Fruit fly (Drosophila melanogaster): Measurements from ENCODE around the gene Agpat1.

DNA sequence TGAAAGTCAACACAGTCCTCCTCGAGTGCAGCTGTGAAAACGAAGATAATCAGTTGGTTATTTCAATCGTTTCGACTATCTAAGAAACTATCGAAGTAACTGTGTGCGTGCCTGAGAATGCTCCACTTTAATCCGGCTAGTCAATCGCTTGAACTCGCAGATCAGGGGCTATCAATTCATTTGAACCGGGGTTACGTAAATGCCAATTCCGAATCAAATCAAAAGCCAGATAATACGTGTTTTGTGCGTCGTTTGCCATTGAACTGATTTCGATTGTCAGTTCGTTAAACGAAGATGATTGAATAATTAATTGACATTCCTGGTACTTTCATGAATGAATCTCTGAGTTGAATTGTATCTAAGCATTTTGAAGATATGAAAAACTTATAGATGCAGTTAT is 12.1 kb downstream of the Agpat1 start:
- TF ChIP-seq Hr39 (GFP tag; optimal IDR thresholded peaks at IDR 0.05) (no peak), pdm3 (GFP tag; optimal IDR thresholded peaks at IDR 0.05) (no peak), topi (GFP tag; optimal IDR thresholded peaks at IDR 0.05) (no peak), Eip93F (GFP tag; optimal IDR thresholded peaks at IDR 0.05) (no peak)
